Fruit fly (Drosophila melanogaster): ENCODE results near the gene CG3632.

Gene CG3632

DNA sequence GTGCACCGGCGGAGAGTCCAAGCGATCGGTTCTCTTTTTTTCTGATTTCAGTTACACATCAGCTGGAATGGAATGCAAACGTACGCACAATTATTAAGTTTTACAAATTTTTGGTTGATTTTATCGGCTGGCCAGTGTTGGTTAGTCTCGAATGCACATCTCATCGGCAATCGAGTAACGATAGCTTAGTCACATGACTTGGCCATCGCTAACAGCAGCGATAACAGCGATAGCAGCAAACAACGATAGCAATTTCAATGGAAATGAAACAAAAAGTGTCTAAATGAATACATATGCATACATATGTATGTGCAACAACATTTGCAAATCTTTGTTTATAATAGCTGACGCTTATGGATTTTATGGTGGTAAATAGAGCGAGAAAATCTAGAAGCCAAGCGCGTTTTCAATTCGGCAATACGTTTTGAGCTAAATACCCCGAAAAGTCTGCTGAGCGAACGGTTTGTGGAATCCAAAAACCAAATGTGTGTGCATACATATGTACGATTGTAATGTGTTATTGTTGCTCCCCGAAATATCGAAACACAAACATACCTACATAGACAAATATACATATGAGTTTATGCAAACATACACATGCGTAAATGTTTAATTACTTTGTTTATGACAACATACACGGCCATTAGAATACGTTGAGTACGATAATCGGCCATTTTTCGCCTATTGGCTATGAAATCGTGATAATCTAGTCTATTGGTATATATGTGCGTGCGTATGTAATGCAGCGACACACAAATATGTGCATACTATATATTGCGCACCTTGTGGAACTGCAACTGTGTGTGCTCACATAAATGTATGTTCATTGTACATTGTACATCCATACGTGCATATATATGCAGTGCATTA lies at the start of gene CG3632:
CG3632 (plus strand) TSS at position 249 of the 870 bp plus-strand sequence.
- TF ChIP-seq CTCF (optimal IDR thresholded peaks at IDR 0.05) (no peak), CG8478 (optimal IDR thresholded peaks at IDR 0.05) (no peak)

dm6 chrX:16263415-16263814 lies 33.1 kb upstream of the CG3632 start:
- TF ChIP-seq CTCF (optimal IDR thresholded peaks at IDR 0.05) (no peak), CG8478 (optimal IDR thresholded peaks at IDR 0.05) (no peak)

DNA sequence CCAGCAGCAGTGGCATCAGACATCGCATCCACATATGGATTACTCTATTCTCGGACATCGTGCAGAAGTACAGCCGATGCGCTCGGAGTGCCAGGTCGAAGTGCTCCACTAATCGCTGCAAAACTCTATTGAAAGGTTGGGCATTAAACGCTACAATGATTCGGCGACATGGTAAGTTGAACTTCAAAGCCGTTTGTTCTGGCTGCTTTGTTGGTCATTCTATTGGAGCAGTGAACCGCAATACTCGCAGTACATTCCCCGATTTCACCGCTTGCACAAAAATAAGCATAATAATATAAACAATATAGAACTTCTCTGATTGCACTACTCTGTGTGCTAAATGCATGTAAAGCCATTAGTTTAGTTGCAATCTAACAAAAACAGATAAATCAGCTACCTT lies 30.0 kb upstream of the CG3632 start, which contains the start of gene CG12507:
CG12507 (minus strand) TSS at position 101 of the 400 bp plus-strand sequence.
- TF ChIP-seq CG8478 (optimal IDR thresholded peaks at IDR 0.05) (no peak), CTCF (optimal IDR thresholded peaks at IDR 0.05) (no peak)

DNA sequence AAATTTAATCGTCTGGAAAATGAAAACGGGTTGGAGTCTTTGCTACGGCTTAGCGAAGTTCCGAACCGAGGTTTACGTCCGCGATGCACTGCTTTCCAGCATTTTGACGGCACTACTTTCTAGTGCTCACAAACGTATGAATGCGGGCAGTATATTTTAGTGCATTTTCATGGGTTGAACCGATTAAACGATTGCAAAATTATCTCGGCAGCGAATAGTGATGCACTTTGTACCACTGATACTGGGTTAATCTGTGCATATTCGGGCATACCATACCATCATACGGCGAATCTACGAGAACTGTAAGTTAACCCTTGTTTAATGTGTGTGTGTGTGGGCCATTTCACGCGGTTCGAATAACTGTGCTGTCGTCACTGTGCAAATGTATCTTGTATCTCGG lies 25.7 kb upstream of the CG3632 start, which contains the start of gene Mfe2:
Mfe2 (plus strand) TSS at position 157 of the 400 bp plus-strand sequence.
- peak; percentile 71 to 77 for TF ChIP-seq CTCF (optimal IDR thresholded peaks at IDR 0.05)
- no peak for TF ChIP-seq CG8478 (optimal IDR thresholded peaks at IDR 0.05)

dm6 chrX:16275168-16275853 lies 21.2 kb upstream of the CG3632 start:
- TF ChIP-seq CG8478 (optimal IDR thresholded peaks at IDR 0.05), result no peak
- TF ChIP-seq CTCF (optimal IDR thresholded peaks at IDR 0.05), result no peak

- TF ChIP-seq CTCF (optimal IDR thresholded peaks at IDR 0.05), result no peak
- TF ChIP-seq CG8478 (optimal IDR thresholded peaks at IDR 0.05), result no peak
Measured at dm6 chrX:16275854-16276338, 20.6 kb upstream of the CG3632 start, which contains the start of the genes kat80 and Prosalpha4. Gene kat80 (minus strand): TSS chrX:16276180. Gene Prosalpha4 (plus strand): TSS chrX:16276270.

- peak; percentile 20 to 36 for TF ChIP-seq CTCF (optimal IDR thresholded peaks at IDR 0.05)
- no peak for TF ChIP-seq CG8478 (optimal IDR thresholded peaks at IDR 0.05)
Measured at dm6 chrX:16277878-16278506, 18.5 kb upstream of the CG3632 start, which contains the start of gene eas. Gene eas (plus strand): TSS chrX:16278328.

DNA sequence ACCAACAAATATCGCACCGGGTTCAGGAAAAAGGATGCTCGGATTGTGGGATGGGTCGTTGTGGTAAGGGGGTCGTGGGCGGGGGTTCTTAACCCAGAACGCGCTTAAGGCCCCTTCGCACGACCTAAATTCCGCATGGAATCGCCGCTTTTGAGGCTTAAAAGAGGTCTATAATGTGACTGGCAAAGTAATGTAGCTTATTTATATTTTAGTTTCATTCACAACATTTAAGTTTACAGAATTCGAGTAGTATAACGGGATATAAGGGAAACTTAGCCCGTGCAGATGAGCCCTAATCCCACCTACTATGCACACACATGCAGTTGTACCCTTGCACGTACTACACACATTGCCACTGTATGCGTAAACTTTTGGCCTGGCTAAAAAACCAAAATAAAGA lies 17.7 kb upstream of the CG3632 start:
- TF ChIP-seq CG8478 (optimal IDR thresholded peaks at IDR 0.05) (no peak), CTCF (optimal IDR thresholded peaks at IDR 0.05) (no peak)

dm6 chrX:16279340-16279941 lies 17.0 kb upstream of the CG3632 start:
- TF ChIP-seq CG8478 (optimal IDR thresholded peaks at IDR 0.05) (no peak), CTCF (optimal IDR thresholded peaks at IDR 0.05) (no peak)

dm6 chrX:16281305-16281704 lies 15.2 kb upstream of the CG3632 start:
- TF ChIP-seq CG8478 (optimal IDR thresholded peaks at IDR 0.05) (no peak), CTCF (optimal IDR thresholded peaks at IDR 0.05) (no peak)

dm6 chrX:16281717-16282529 lies 14.5 kb upstream of the CG3632 start:
- TF ChIP-seq CTCF (optimal IDR thresholded peaks at IDR 0.05) (no peak), CG8478 (optimal IDR thresholded peaks at IDR 0.05) (no peak)

- TF ChIP-seq CG8478 (optimal IDR thresholded peaks at IDR 0.05) (no peak), CTCF (optimal IDR thresholded peaks at IDR 0.05) (no peak)
Measured at dm6 chrX:16285186-16285585, 11.3 kb upstream of the CG3632 start.

dm6 chrX:16286083-16286666 lies 10.3 kb upstream of the CG3632 start, which contains the start of gene UQCR-14:
Gene UQCR-14 (plus strand): TSS chrX:16286288.
- TF ChIP-seq CG8478 (optimal IDR thresholded peaks at IDR 0.05) (no peak), CTCF (optimal IDR thresholded peaks at IDR 0.05) (peak in 1 of 2 experiments; percentile 7)

Measured in S2 (cell line).